Worm (Caenorhabditis elegans): Measurements from ENCODE around the gene F59A1.13.

- TF ChIP-seq drap-1 (GFP tag; optimal IDR thresholded peaks at IDR 0.05) = no peak
- TF ChIP-seq lin-13 (tag; optimal IDR thresholded peaks at IDR 0.05) = no peak
- no peak for TF ChIP-seq nhr-237 (tag; optimal IDR thresholded peaks at IDR 0.05)
- no peak for TF ChIP-seq ztf-11 (tag; optimal IDR thresholded peaks at IDR 0.05)
- no peak for TF ChIP-seq tbx-8 (GFP tag; optimal IDR thresholded peaks at IDR 0.05)
- TF ChIP-seq unc-62 (GFP tag; optimal IDR thresholded peaks at IDR 0.05) = no peak
- TF ChIP-seq nhr-28 (tag; optimal IDR thresholded peaks at IDR 0.05) = no peak
- TF ChIP-seq hlh-1 (tag; optimal IDR thresholded peaks at IDR 0.05) = no peak
- TF ChIP-seq nhr-12 (tag; optimal IDR thresholded peaks at IDR 0.05) = no peak
- no peak for TF ChIP-seq elt-3 (tag; optimal IDR thresholded peaks at IDR 0.05)
- no peak for TF ChIP-seq nhr-76 (tag; optimal IDR thresholded peaks at IDR 0.05)
- no peak for TF ChIP-seq flh-1 (GFP tag; optimal IDR thresholded peaks at IDR 0.05)
These were observed 30.8 kb downstream of the F59A1.13 start, which contains the start of gene dgat-2 for ce11 chrV:17660003-17660402.
